Worm (Caenorhabditis elegans): ENCODE data around the gene Y53G8AM.6.
A peak's percentile ranks its signal among the peaks of the same experiment; 100 is the strongest.

Gene Y53G8AM.6

DNA sequence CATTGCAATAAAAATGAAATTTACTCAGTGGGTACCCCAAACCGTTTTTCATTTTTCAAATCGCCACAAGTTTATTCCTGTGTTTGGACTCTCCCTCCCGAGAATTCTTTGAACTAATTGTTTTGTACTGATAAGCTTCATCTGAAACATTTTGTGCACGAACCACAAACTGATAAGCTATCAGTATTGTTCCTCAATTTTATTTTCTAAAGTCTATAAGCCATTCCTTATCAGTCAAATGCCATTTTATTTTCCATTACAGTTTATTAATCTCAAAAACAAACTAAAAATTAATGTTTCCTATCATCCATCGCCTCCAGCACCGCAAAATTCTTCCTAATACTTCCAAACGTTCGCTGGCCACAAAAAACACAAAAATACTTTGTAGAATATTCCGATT lies 5.9 kb downstream of the Y53G8AM.6 start:
- TF ChIP-seq nhr-80 (tag; optimal IDR thresholded peaks at IDR 0.05) (peak; percentile 90), F33H1.4 (GFP tag; IDR thresholded peaks at IDR 0.05) (no peak), dox-1 (GFP tag; IDR thresholded peaks at IDR 0.05) (0 out of 2 replicates have a peak, but pooled peaks have one; percentile 12), ceh-79 (tag; optimal IDR thresholded peaks at IDR 0.05) (no peak), T07F8.4 (tag; optimal IDR thresholded peaks at IDR 0.05) (no peak), ekl-4 (GFP tag; IDR thresholded peaks at IDR 0.05) (0 out of 2 replicates have a peak, but pooled peaks have one; percentile 3), die-1 (tag; optimal IDR thresholded peaks at IDR 0.05) (no peak)

DNA sequence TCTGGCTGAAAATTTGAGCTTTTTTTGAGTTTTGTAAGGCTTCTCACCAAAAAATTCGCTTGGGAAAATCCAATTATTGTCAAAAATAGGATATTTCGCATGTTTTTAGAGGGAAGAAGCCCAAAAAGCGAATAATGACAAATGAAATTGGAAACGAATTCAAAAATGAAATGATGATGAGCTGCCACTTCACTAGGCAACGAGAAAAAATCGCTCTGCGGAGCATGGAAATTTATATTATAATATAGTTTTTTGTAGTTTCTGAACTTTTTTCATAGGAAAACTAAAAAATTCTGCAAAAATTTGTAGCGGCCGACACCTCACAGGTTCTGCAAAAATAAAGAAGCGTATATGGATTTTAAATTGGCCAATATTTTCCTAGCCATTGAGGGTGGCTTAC lies 6.5 kb downstream of the Y53G8AM.6 start, which contains the start of gene Y53G8AL.3:
Y53G8AL.3 (minus strand) TSS at position 101 of the 400 bp plus-strand sequence.
- TF ChIP-seq ekl-4 (GFP tag; IDR thresholded peaks at IDR 0.05) (no peak), egl-44 (GFP tag; IDR thresholded peaks at IDR 0.05) (no peak), nhr-179 (tag; optimal IDR thresholded peaks at IDR 0.05) (no peak), aptf-2 (GFP tag; conservative IDR thresholded peaks at IDR 0.05) (no peak), xnd-1 (tag; optimal IDR thresholded peaks at IDR 0.05) (no peak), F39B2.1 (GFP tag; IDR thresholded peaks at IDR 0.05) (no peak), C17E4.6 (GFP tag; IDR thresholded peaks at IDR 0.05) (no peak), mel-28 (tag; optimal IDR thresholded peaks at IDR 0.05; ENCODE audit: borderline replicate concordance) (no peak), rec-8 (tag; optimal IDR thresholded peaks at IDR 0.05) (no peak), F52B5.7 (tag; optimal IDR thresholded peaks at IDR 0.05) (no peak), gei-17 (GFP tag; optimal IDR thresholded peaks at IDR 0.05) (no peak), mcd-1 (GFP tag; IDR thresholded peaks at IDR 0.05) (no peak), lsy-27 (tag; optimal IDR thresholded peaks at IDR 0.05; ENCODE audit: borderline replicate concordance, insufficient read depth) (no peak), lsl-1 (GFP tag; optimal IDR thresholded peaks at IDR 0.05) (no peak), K12H6.12 (tag; optimal IDR thresholded peaks at IDR 0.05) (no peak), atf-7 (tag; optimal IDR thresholded peaks at IDR 0.05) (no peak), sptf-2 (GFP tag; optimal IDR thresholded peaks at IDR 0.05) (no peak)

DNA sequence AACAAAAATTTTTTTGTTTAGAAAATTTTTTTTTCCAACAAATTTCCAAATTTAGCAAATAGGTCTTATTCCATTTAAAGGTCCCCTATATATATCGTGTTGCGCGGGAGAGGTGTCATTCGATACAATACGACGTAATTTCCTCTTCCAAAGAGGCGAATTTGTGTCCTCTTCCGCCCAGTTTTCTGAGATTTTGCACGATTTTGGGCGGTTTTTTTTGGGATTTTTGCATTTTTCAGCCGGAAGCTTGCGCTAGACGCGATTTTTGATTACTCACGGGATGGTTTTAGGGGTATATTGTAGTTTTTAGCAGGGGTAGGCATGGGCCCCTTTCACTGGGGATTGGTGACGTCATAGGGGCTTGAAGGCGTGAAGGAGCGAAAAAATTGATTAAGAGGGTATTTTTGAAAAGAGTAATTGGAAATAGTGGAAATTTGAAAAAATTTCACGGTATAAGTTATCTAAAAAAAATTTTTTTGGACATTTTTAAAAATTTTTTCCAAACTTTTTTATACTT lies 8.9 kb downstream of the Y53G8AM.6 start, which contains the start of gene Y53G8AL.4:
Y53G8AL.4 (minus strand) TSS at position 51 of the 517 bp plus-strand sequence.
- TF ChIP-seq pbrm-1 (GFP tag; IDR thresholded peaks at IDR 0.05) (no peak), hlh-12 (tag; optimal IDR thresholded peaks at IDR 0.05) (no peak), repo-1 (tag; optimal IDR thresholded peaks at IDR 0.05) (no peak), rcor-1 (GFP tag; IDR thresholded peaks at IDR 0.05) (no peak), snpc-3.4 (tag; optimal IDR thresholded peaks at IDR 0.05) (no peak), rpc-1 (optimal IDR thresholded peaks at IDR 0.05) (no peak), rpc-1 (tag; optimal IDR thresholded peaks at IDR 0.05) (no peak), ztf-28 (GFP tag; IDR thresholded peaks at IDR 0.05) (no peak), lsy-27 (tag; optimal IDR thresholded peaks at IDR 0.05; ENCODE audit: borderline replicate concordance, insufficient read depth) (no peak), ceh-27 (GFP tag; optimal IDR thresholded peaks at IDR 0.05) (no peak), ztf-22 (GFP tag; optimal IDR thresholded peaks at IDR 0.05) (no peak), ceh-58 (GFP tag; IDR thresholded peaks at IDR 0.05) (no peak), rec-8 (tag; optimal IDR thresholded peaks at IDR 0.05) (no peak), F57A8.1 (GFP tag; optimal IDR thresholded peaks at IDR 0.05) (no peak), ztf-25 (GFP tag; IDR thresholded peaks at IDR 0.05) (no peak), nfya-2 (GFP tag; IDR thresholded peaks at IDR 0.05) (no peak)
